Worm (Caenorhabditis elegans) whole organism, late embryonic: ENCODE measurements around the gene srj-53.

Source experiments
- C38D4.7 ChIP-seq: fragments of 200-800 bp; sonication (Bioruptor generic); optimal IDR thresholded peaks from 2 replicates; lab custom pipeline; 2018; ENCODE audit warnings: mild to moderate bottlenecking, missing genetic modification characterization, moderate library complexity, missing compliant biosample characterization
- T23F11.4 ChIP-seq: fragments of 200-800 bp; sonication (Bioruptor generic); optimal IDR thresholded peaks from 2 replicates; lab custom pipeline; 2018; ENCODE audit warnings: mild to moderate bottlenecking, missing genetic modification characterization, missing compliant biosample characterization
- ceh-19 ChIP-seq: fragments of 200-800 bp; sonication (Bioruptor generic); optimal IDR thresholded peaks from 2 replicates; lab custom pipeline; 2018; ENCODE audit warnings: mild to moderate bottlenecking, missing genetic modification characterization, missing compliant biosample characterization
- ceh-2 ChIP-seq: sonication (generic microtip); optimal IDR thresholded peaks from 2 replicates; lab custom pipeline; 2016; ENCODE audit warnings: missing genotype, missing genetic modification characterization, missing compliant biosample characterization
- ceh-22 ChIP-seq: sonication (generic microtip); optimal IDR thresholded peaks from 2 replicates; lab custom pipeline; 2017; ENCODE audit warnings: missing biosample characterization, missing genetic modification characterization
- ceh-31 ChIP-seq: sonication (generic microtip); optimal IDR thresholded peaks from 2 replicates; lab custom pipeline; 2016; ENCODE audit warnings: missing genetic modification characterization, missing compliant biosample characterization
- ceh-34 ChIP-seq: sonication (generic microtip); optimal IDR thresholded peaks from 2 replicates; lab custom pipeline; 2016; ENCODE audit warnings: mild to moderate bottlenecking, missing genetic modification characterization, missing compliant biosample characterization
- ceh-48 ChIP-seq: sonication (generic microtip); optimal IDR thresholded peaks from 2 replicates; lab custom pipeline; 2016; ENCODE audit warnings: missing genetic modification characterization, inconsistent platforms, missing compliant biosample characterization
- ceh-6 ChIP-seq: fragments of 200-800 bp; sonication (Bioruptor generic); optimal IDR thresholded peaks from 2 replicates; lab custom pipeline; 2018; ENCODE audit warnings: mild to moderate bottlenecking, missing genetic modification characterization, missing compliant biosample characterization
- ceh-9 ChIP-seq: sonication (generic microtip); optimal IDR thresholded peaks from 2 replicates; lab custom pipeline; 2016; ENCODE audit warnings: mild to moderate bottlenecking, missing genetic modification characterization, inconsistent platforms, missing compliant biosample characterization
- che-1 ChIP-seq: sonication (generic microtip); optimal IDR thresholded peaks from 2 replicates; lab custom pipeline; 2016; ENCODE audit warnings: mild to moderate bottlenecking, missing genetic modification characterization, missing compliant biosample characterization
- dve-1 ChIP-seq: sonication (generic microtip); optimal IDR thresholded peaks from 2 replicates; lab custom pipeline; 2017; ENCODE audit warnings: antibody characterized with exemption, mild to moderate bottlenecking, missing genetic modification characterization, missing compliant biosample characterization
- elt-4 ChIP-seq: sonication (generic microtip); optimal IDR thresholded peaks from 2 replicates; lab custom pipeline; 2016; ENCODE audit warnings: missing genetic modification characterization, missing compliant biosample characterization
- ets-4 ChIP-seq: sonication (generic microtip); optimal IDR thresholded peaks from 2 replicates; lab custom pipeline; 2016; ENCODE audit warnings: missing genetic modification characterization, missing compliant biosample characterization
- fax-1 ChIP-seq: sonication (generic microtip); optimal IDR thresholded peaks from 2 replicates; lab custom pipeline; 2016; ENCODE audit warnings: missing genotype, missing genetic modification characterization, missing compliant biosample characterization
- gmeb-2 ChIP-seq: sonication (generic microtip); optimal IDR thresholded peaks from 2 replicates; lab custom pipeline; 2016; ENCODE audit warnings: missing genetic modification characterization, inconsistent platforms, missing compliant biosample characterization
- hlh-13 ChIP-seq: fragments of 200-800 bp; sonication (Bioruptor generic); optimal IDR thresholded peaks from 2 replicates; lab custom pipeline; 2018; ENCODE audit warnings: mild to moderate bottlenecking, missing genetic modification characterization, missing compliant biosample characterization
- hlh-15 ChIP-seq: sonication (generic microtip); optimal IDR thresholded peaks from 2 replicates; lab custom pipeline; 2016; ENCODE audit warnings: missing genetic modification characterization, missing compliant biosample characterization
- hlh-8 ChIP-seq: sonication (generic microtip); optimal IDR thresholded peaks from 2 replicates; lab custom pipeline; 2016; ENCODE audit warnings: missing genotype, missing genetic modification characterization, missing compliant biosample characterization
- lin-11 ChIP-seq: fragments of 200-800 bp; sonication (Bioruptor generic); optimal IDR thresholded peaks from 2 replicates; lab custom pipeline; 2018; ENCODE audit warnings: mild to moderate bottlenecking, missing genetic modification characterization, missing compliant biosample characterization
- nfya-1 ChIP-seq: sonication (generic microtip); optimal IDR thresholded peaks from 2 replicates; lab custom pipeline; 2017; ENCODE audit warnings: missing genetic modification characterization, mild to moderate bottlenecking, missing compliant biosample characterization, antibody characterized with exemption, moderate library complexity
- nhr-11 ChIP-seq: fragments of 150-350 bp; optimal IDR thresholded peaks from 2 replicates; lab custom pipeline; 2014; ENCODE audit warnings: missing biosample characterization, missing genetic modification characterization
- nhr-232 ChIP-seq: sonication (generic microtip); optimal IDR thresholded peaks from 2 replicates; lab custom pipeline; 2016; ENCODE audit warnings: missing genetic modification characterization, missing compliant biosample characterization
- pag-3 ChIP-seq: sonication (generic microtip); optimal IDR thresholded peaks from 2 replicates; lab custom pipeline; 2016; ENCODE audit warnings: missing compliant biosample characterization, missing genetic modification characterization, borderline replicate concordance
- pha-2 ChIP-seq: sonication (generic microtip); optimal IDR thresholded peaks from 2 replicates; lab custom pipeline; 2017; ENCODE audit warnings: mild to moderate bottlenecking, missing genetic modification characterization, missing compliant biosample characterization
- ref-2 ChIP-seq: sonication (generic microtip); optimal IDR thresholded peaks from 2 replicates; lab custom pipeline; 2016; ENCODE audit warnings: missing genetic modification characterization, missing compliant biosample characterization
- rnt-1 ChIP-seq: sonication (generic microtip); optimal IDR thresholded peaks from 2 replicates; lab custom pipeline; 2016; ENCODE audit warnings: missing genetic modification characterization, missing compliant biosample characterization
- sox-4 ChIP-seq: sonication (generic microtip); optimal IDR thresholded peaks from 2 replicates; lab custom pipeline; 2017; ENCODE audit warnings: mild to moderate bottlenecking, missing genetic modification characterization, inconsistent platforms, missing compliant biosample characterization
- tbx-7 ChIP-seq: sonication (generic microtip); optimal IDR thresholded peaks from 2 replicates; lab custom pipeline; 2016; ENCODE audit warnings: missing genotype, missing genetic modification characterization, missing compliant biosample characterization
- ttx-3 ChIP-seq: sonication (generic microtip); optimal IDR thresholded peaks from 2 replicates; lab custom pipeline; 2016; ENCODE audit warnings: missing genetic modification reagents, missing genetic modification characterization, missing compliant biosample characterization
- unc-3 ChIP-seq, 2 experiments: fragments of 200-800 bp in 1 of 2; sonication (Bioruptor generic) in 1 of 2; sonication (generic microtip) in 1 of 2; conservative IDR thresholded peaks in 1 of 2; optimal IDR thresholded peaks in 1 of 2; 2 replicates each; pipeline versions ENCODE4 v1.3.6 to Lab custom; 2016 to 2022; ENCODE audit warnings: missing compliant biosample characterization in 2 of 2, missing genetic modification characterization in 2 of 2, missing genetic modification reagents in 1 of 2
- unc-42 ChIP-seq: sonication (generic microtip); optimal IDR thresholded peaks from 2 replicates; lab custom pipeline; 2016; ENCODE audit warnings: missing genotype, missing genetic modification characterization, missing compliant biosample characterization
- unc-55 ChIP-seq: sonication (generic microtip); optimal IDR thresholded peaks from 2 replicates; lab custom pipeline; 2017; ENCODE audit warnings: missing biosample characterization, missing genetic modification reagents, missing genetic modification characterization
- unc-86 ChIP-seq: sonication (generic microtip); optimal IDR thresholded peaks from 2 replicates; lab custom pipeline; 2016; ENCODE audit warnings: missing genetic modification characterization, missing compliant biosample characterization

Gene srj-53

DNA sequence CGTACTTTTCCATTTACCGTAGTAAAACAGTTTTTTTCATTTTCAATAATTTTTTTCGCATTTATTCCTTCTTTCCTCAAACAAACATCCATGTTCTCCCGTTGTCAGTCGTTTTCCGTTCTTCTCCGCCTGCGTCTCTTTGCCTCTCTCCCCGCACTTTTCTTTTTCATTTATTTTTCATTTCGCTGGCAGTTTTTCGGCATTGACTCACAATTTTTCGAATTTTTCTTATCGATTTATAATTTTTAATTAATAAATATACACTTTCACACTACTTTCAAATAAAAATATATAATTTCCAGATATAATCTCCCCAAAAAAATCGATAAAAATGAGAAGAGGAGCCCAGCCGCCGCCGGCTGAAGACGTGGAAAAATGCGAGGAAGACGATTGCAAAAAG, 7.1 kb downstream of the srj-53 start, which contains the start of gene H25P19.1:
H25P19.1 (plus strand) TSS at position 301 of the 400 bp plus-strand sequence.
- TF ChIP-seq ceh-48, result peak; percentile 32
- no peak for TF ChIP-seq ets-4 (tag; lab: Kevin White, UChicago)
- TF ChIP-seq, all 69 proteins: peak for 1

DNA sequence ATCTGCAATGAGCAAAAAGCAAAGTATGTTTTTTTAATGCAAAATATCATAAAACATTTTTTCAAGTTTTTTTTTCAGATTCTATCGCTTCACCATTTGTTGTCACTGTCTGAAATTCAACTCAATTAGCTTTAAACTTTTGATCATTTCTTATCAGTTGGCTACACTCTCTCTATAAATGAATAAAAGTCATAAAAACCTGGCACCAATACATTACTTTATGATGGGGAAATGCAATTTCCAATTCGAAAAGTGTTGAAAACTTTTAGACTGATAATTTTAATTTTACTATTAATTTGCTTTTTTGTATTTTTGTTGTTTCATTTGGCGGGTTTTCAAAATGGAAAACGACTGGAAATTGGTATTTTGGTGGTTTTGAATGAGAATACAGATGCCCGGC, 10.7 kb downstream of the srj-53 start, which contains the start of gene F31F4.1:
F31F4.1 (plus strand) TSS at position 203 of the 400 bp plus-strand sequence.
- TF ChIP-seq tbx-7 (no peak), ceh-19 (GFP tag; lab: Kevin White, UChicago) (no peak), ceh-9 (tag; lab: Kevin White, UChicago) (no peak)

ce11 chrV:682031-682430, 12.5 kb downstream of the srj-53 start, which contains the start of gene srx-23:
srx-23 (plus strand) TSS chrV:682331.
- no peak for TF ChIP-seq nhr-232 (tag; lab: Kevin White, UChicago)
- TF ChIP-seq unc-86 (tag; lab: Kevin White, UChicago), result no peak
- no peak for TF ChIP-seq fax-1 (tag; lab: Kevin White, UChicago)
- TF ChIP-seq dve-1 (tag; lab: Kevin White, UChicago), result no peak
- no peak for TF ChIP-seq ttx-3 (tag; lab: Kevin White, UChicago)
- no peak for TF ChIP-seq hlh-15
- no peak for TF ChIP-seq ceh-9 (tag; lab: Kevin White, UChicago)
- TF ChIP-seq ref-2 (tag; lab: Kevin White, UChicago), result no peak
- no peak for TF ChIP-seq gmeb-2 (tag; lab: Kevin White, UChicago)
- TF ChIP-seq ceh-34 (tag; lab: Kevin White, UChicago), result no peak
- no peak for TF ChIP-seq lin-11 (tag; lab: Kevin White, UChicago)

ce11 chrV:679663-680062, 14.9 kb downstream of the srj-53 start, which contains the start of gene srx-22:
srx-22 (plus strand) TSS chrV:679963.
- no peak for TF ChIP-seq sox-4 (tag; lab: Kevin White, UChicago)

DNA sequence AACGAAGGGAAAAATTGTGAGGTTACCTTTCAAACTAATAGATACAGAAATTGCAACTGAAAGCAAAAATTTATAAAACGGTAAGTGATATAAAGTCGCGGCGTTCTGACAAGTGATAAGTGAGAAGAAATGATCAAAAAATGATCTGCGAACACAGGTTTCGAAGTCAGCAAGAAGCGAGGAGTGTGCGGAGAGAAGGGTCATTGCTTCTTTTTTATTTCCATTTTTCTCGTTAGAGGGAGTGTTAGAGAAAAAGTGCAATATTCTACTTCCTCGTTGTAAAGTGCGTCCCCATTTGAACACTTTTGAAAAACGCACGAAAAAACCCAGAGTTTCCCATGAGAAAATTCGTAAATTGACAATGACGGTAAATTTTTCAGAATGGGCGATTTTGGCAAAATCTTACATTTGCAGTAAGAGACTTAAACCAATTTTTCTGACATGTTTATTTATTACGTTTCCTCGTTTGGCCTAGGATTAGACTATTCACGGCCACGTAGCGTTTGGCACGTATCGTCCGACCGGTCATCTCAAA, 17.9 kb downstream of the srj-53 start, which contains the start of the genes fbxa-72 and srx-21:
fbxa-72 (minus strand) TSS at position 204 of the 535 bp plus-strand sequence.
srx-21 (plus strand) TSS at position 485 of the 535 bp plus-strand sequence.
- no peak for TF ChIP-seq unc-55 (GFP tag; lab: Kevin White, UChicago)
- TF ChIP-seq unc-3 (GFP tag; conservative IDR thresholded peaks at IDR 0.05; lab: Robert Waterston, UW), result no peak
- no peak for TF ChIP-seq unc-3 (tag; optimal IDR thresholded peaks at IDR 0.05; lab: Kevin White, UChicago)
- no peak for TF ChIP-seq hlh-13 (GFP tag; lab: Kevin White, UChicago)
- no peak for TF ChIP-seq unc-42 (tag; lab: Kevin White, UChicago)
- no peak for TF ChIP-seq nhr-11 (tag; lab: Kevin White, UChicago)
- TF ChIP-seq ceh-2 (tag; lab: Kevin White, UChicago), result no peak
- no peak for TF ChIP-seq hlh-8
- TF ChIP-seq T23F11.4 (GFP tag; lab: Kevin White, UChicago), result no peak
- no peak for TF ChIP-seq ets-4 (tag; lab: Kevin White, UChicago)

DNA sequence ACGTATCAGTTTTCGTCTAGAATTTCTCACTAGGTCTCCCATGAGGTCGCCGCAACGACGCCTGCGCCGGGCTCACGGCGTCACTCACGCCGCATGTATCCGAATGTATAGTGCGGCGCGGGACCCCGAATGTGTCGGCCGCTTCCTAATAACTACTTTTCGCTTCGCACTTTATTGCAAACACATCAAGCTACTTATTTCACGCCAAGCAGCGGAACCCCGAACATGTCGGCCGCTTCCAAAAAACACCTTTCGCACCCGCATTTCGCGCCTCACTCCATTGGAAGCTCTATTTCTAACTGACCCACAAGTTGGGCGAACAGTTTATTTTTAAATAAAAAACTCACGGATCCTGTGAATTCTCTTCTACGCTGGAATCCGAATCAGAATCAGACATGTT, 18.4 kb downstream of the srj-53 start:
- TF ChIP-seq ceh-34 (tag; lab: Kevin White, UChicago) (no peak), ceh-31 (tag; lab: Kevin White, UChicago) (no peak), T23F11.4 (GFP tag; lab: Kevin White, UChicago) (no peak), che-1 (tag; lab: Kevin White, UChicago) (no peak), unc-86 (tag; lab: Kevin White, UChicago) (no peak), rnt-1 (tag; lab: Kevin White, UChicago) (no peak), nfya-1 (no peak), ceh-22 (tag; lab: Kevin White, UChicago) (no peak), ets-4 (tag; lab: Kevin White, UChicago) (no peak), ceh-6 (GFP tag; lab: Kevin White, UChicago) (no peak), elt-4 (no peak), ceh-2 (tag; lab: Kevin White, UChicago) (no peak), pha-2 (tag; lab: Kevin White, UChicago) (no peak), C38D4.7 (GFP tag; lab: Kevin White, UChicago) (no peak), ref-2 (tag; lab: Kevin White, UChicago) (no peak), pag-3 (tag; lab: Kevin White, UChicago) (no peak)
